Worm (Caenorhabditis elegans) whole organism, L3 larva: ENCODE data around the gene cdc-25.2.

Source experiments
- ama-1 ChIP-seq: fragments of 150-350 bp; optimal IDR thresholded peaks from 2 replicates; lab custom pipeline; 2018
- egl-5 ChIP-seq: fragments of 150-350 bp; optimal IDR thresholded peaks from 2 replicates; lab custom pipeline; 2017; ENCODE audit warnings: missing biosample characterization, missing genetic modification reagents, missing genetic modification characterization, inconsistent platforms
- elt-1 ChIP-seq: fragments of 150-350 bp; optimal IDR thresholded peaks from 2 replicates; lab custom pipeline; 2014; ENCODE audit warnings: missing biosample characterization, missing genetic modification characterization
- elt-2 ChIP-seq: sonication (generic microtip); optimal IDR thresholded peaks from 2 replicates; lab custom pipeline; 2016; ENCODE audit warnings: missing genetic modification reagents, mild to moderate bottlenecking, missing genetic modification characterization, missing compliant biosample characterization
- fos-1 ChIP-seq: fragments of 150-350 bp; optimal IDR thresholded peaks from 2 replicates; lab custom pipeline; 2014; ENCODE audit warnings: missing biosample characterization, missing genetic modification characterization
- mml-1 ChIP-seq: fragments of 150-350 bp; sonication (generic microtip); optimal IDR thresholded peaks from 3 replicates; lab custom pipeline; 2014; ENCODE audit warnings: missing biosample characterization, missing genetic modification characterization
- nhr-11 ChIP-seq: fragments of 150-350 bp; optimal IDR thresholded peaks from 2 replicates; lab custom pipeline; 2014; ENCODE audit warnings: missing biosample characterization, missing genetic modification characterization
- sea-2 ChIP-seq: fragments of 150-350 bp; sonication (generic microtip); optimal IDR thresholded peaks from 4 replicates; lab custom pipeline; 2014; ENCODE audit warnings: missing biosample characterization, missing genetic modification reagents, missing genetic modification characterization

DNA sequence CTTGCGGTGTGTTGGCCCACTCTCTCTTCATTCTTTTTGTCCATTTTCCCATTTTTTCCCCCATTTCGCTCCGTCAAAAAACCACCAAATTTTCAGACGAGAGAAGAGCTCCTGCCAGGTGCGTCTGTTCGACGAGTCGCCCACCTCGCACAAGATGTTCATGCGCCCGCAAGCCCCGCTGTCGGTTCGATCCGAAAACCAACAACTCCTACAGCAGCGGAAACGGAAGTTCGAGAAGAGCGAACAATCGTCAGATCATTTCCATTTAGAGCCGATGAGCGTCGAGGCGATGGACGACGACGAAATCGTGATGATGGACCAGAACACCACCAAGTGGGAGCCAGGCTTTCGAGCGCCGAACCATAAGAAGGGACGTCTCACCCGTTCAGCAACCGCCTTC, 16.4 kb downstream of the cdc-25.2 start:
- TF ChIP-seq sea-2 (no peak), elt-1 (tag; lab: Kevin White, UChicago) (no peak), nhr-11 (tag; lab: Kevin White, UChicago) (no peak), egl-5 (tag; lab: Kevin White, UChicago) (no peak), mml-1 (no peak), ama-1 (lab: Kevin White, UChicago) (no peak), elt-2 (no peak), fos-1 (tag; lab: Kevin White, UChicago) (no peak)
